Worm (Caenorhabditis elegans): ENCODE results near the gene clec-229.

The clec-229 gene

DNA sequence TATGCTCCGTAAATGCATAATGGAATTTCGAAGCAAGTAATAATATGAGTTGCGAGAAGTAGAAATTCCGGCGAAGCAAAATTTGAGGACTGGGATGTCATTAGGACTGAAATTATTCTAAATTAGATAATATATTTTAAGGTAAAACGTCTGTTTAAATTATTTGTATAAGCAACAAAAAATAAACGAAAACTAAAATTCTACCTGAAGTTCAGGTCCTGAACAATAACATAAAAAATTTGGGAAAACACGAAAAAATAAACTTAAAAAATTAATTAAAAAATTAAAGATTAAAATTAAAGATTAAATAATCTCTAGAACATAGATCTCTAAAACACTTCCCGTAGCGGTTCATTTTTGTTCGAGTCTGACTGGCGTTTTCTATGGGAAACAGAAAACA, 38.5 kb upstream of the clec-229 start, which contains the start of gene srh-251:
srh-251 (minus strand) TSS at position 101 of the 400 bp plus-strand sequence.
- TF ChIP-seq F49E8.2 (tag; optimal IDR thresholded peaks at IDR 0.05; ENCODE audit: borderline replicate concordance) (no peak), zip-2 (tag; optimal IDR thresholded peaks at IDR 0.05) (no peak), madf-5 (GFP tag; IDR thresholded peaks at IDR 0.05) (no peak), R02D3.7 (tag; optimal IDR thresholded peaks at IDR 0.05) (no peak), zag-1 (tag; optimal IDR thresholded peaks at IDR 0.05) (no peak), hlh-11 (tag; optimal IDR thresholded peaks at IDR 0.05) (no peak), ztf-7 (tag; optimal IDR thresholded peaks at IDR 0.05) (no peak), jun-1 (tag; optimal IDR thresholded peaks at IDR 0.05) (no peak)

- TF ChIP-seq daf-19 (GFP tag; conservative IDR thresholded peaks at IDR 0.05) (no peak), hlh-30 (tag; optimal IDR thresholded peaks at IDR 0.05; ENCODE audit: insufficient read depth) (no peak), ceh-20 (GFP tag; IDR thresholded peaks at IDR 0.05) (no peak), unc-39 (tag; optimal IDR thresholded peaks at IDR 0.05) (no peak), spr-3 (GFP tag; optimal IDR thresholded peaks at IDR 0.05) (no peak), nhr-25 (tag; optimal IDR thresholded peaks at IDR 0.05; ENCODE audit: borderline replicate concordance, insufficient read depth) (no peak), pha-4 (GFP tag; IDR thresholded peaks at IDR 0.05) (no peak), pha-4 (tag; optimal IDR thresholded peaks at IDR 0.05) (no peak), ctbp-1 (GFP tag; IDR thresholded peaks at IDR 0.05) (no peak), nhr-77 (tag; optimal IDR thresholded peaks at IDR 0.05) (no peak), snpc-1.2 (GFP tag; IDR thresholded peaks at IDR 0.05) (no peak), ZK337.2 (GFP tag; IDR thresholded peaks at IDR 0.05) (no peak), php-3 (GFP tag; IDR thresholded peaks at IDR 0.05) (no peak), unc-130 (GFP tag; optimal IDR thresholded peaks at IDR 0.05) (no peak), pqm-1 (tag; optimal IDR thresholded peaks at IDR 0.05) (no peak), F49E8.2 (tag; optimal IDR thresholded peaks at IDR 0.05; ENCODE audit: borderline replicate concordance) (no peak), zag-1 (tag; optimal IDR thresholded peaks at IDR 0.05) (no peak), lim-7 (GFP tag; IDR thresholded peaks at IDR 0.05) (no peak)
Measured at ce11 chrV:15377903-15378302, 36.6 kb upstream of the clec-229 start, which contains the start of gene srh-122. Gene srh-122, minus strand, starts transcription at chrV:15378003.

- no peak for TF ChIP-seq nhr-48 (tag; optimal IDR thresholded peaks at IDR 0.05)
- TF ChIP-seq egl-43 (GFP tag; IDR thresholded peaks at IDR 0.05) = no peak
- no peak for TF ChIP-seq zfp-2 (tag; optimal IDR thresholded peaks at IDR 0.05)
- no peak for TF ChIP-seq pqm-1 (tag; optimal IDR thresholded peaks at IDR 0.05)
- TF ChIP-seq lin-13 (GFP tag; optimal IDR thresholded peaks at IDR 0.05) = no peak
- no peak for TF ChIP-seq nhr-6 (tag; optimal IDR thresholded peaks at IDR 0.05)
- TF ChIP-seq unc-39 (tag; optimal IDR thresholded peaks at IDR 0.05) = no peak
Measured at ce11 chrV:15376223-15376622, 34.9 kb upstream of the clec-229 start, which contains the start of gene srh-52. Gene srh-52, minus strand, starts transcription at chrV:15376323.

ce11 chrV:15369707-15370106, 28.4 kb upstream of the clec-229 start, which contains the start of gene nhr-269:
Gene nhr-269, minus strand, starts transcription at chrV:15369807.
- TF ChIP-seq F44E2.7 (GFP tag; IDR thresholded peaks at IDR 0.05) = no peak
- TF ChIP-seq vab-7 (GFP tag; IDR thresholded peaks at IDR 0.05) = no peak
- no peak for TF ChIP-seq Y105C5A.15 (GFP tag; IDR thresholded peaks at IDR 0.05)
- TF ChIP-seq mxl-3 (GFP tag; optimal IDR thresholded peaks at IDR 0.05) = no peak
- TF ChIP-seq arid-1 (GFP tag; conservative IDR thresholded peaks at IDR 0.05) = no peak
- no peak for TF ChIP-seq set-16 (GFP tag; IDR thresholded peaks at IDR 0.05)
- no peak for TF ChIP-seq lim-7 (GFP tag; IDR thresholded peaks at IDR 0.05)
- no peak for TF ChIP-seq ces-1 (GFP tag; optimal IDR thresholded peaks at IDR 0.05)
- TF ChIP-seq hlh-30 (tag; optimal IDR thresholded peaks at IDR 0.05; ENCODE audit: insufficient read depth) = no peak
- TF ChIP-seq F49E8.2 (tag; optimal IDR thresholded peaks at IDR 0.05; ENCODE audit: borderline replicate concordance) = no peak
- TF ChIP-seq unc-62 (GFP tag; optimal IDR thresholded peaks at IDR 0.05 in 1 of 2) = no peak
- no peak for TF ChIP-seq unc-62 (tag; optimal IDR thresholded peaks at IDR 0.05)
- TF ChIP-seq madf-9 (GFP tag; conservative IDR thresholded peaks at IDR 0.05) = no peak
- no peak for TF ChIP-seq hif-1 (tag; optimal IDR thresholded peaks at IDR 0.05)
- no peak for TF ChIP-seq D1046.2 (GFP tag; IDR thresholded peaks at IDR 0.05)
